Fruit fly (Drosophila melanogaster) whole organism, wandering third instar larva: Measurements from ENCODE around the gene Arl1.

Experiments
- Abd-B ChIP-seq: fragments of >200 bp; optimal IDR thresholded peaks from 2 replicates; lab custom pipeline; 2017; ENCODE audit warnings: missing biosample characterization, missing genetic modification characterization
- CG32264 ChIP-seq: fragments of 200-800 bp; sonication (Bioruptor generic); optimal IDR thresholded peaks from 2 replicates; lab custom pipeline; 2016; ENCODE audit warnings: missing biosample characterization, missing genetic modification characterization
- CG9705 ChIP-seq: fragments of 200-800 bp; sonication (Bioruptor generic); optimal IDR thresholded peaks from 2 replicates; lab custom pipeline; 2018; ENCODE audit warnings: missing biosample characterization, mild to moderate bottlenecking, missing genetic modification characterization
- CrebA ChIP-seq: fragments of 200-800 bp; sonication (Bioruptor generic); optimal IDR thresholded peaks from 2 replicates; lab custom pipeline; 2016; ENCODE audit warnings: missing biosample characterization, mild to moderate bottlenecking, missing genetic modification characterization, borderline replicate concordance
- Dfd ChIP-seq: fragments of >200 bp; optimal IDR thresholded peaks from 2 replicates; lab custom pipeline; 2017; ENCODE audit warnings: missing biosample characterization, missing genetic modification characterization
- Dif ChIP-seq: fragments of 200-275, 200-300 bp; sonication (Bioruptor generic); optimal IDR thresholded peaks from 2 replicates; lab custom pipeline; 2018; ENCODE audit warnings: missing biosample characterization, missing genetic modification characterization; ENCODE audit not compliant: partially characterized antibody
- GATAd ChIP-seq: sonication (Bioruptor generic); optimal IDR thresholded peaks from 2 replicates; lab custom pipeline; 2016; ENCODE audit warnings: missing biosample characterization, missing genetic modification characterization
- HLH106 ChIP-seq: fragments of 200-800 bp; optimal IDR thresholded peaks from 3 replicates; lab custom pipeline; 2019; ENCODE audit warnings: missing biosample characterization, mild to moderate bottlenecking, missing genetic modification characterization, moderate library complexity
- Hnf4 ChIP-seq: fragments of 200-800 bp; sonication (Bioruptor generic); optimal IDR thresholded peaks from 2 replicates; lab custom pipeline; 2016; ENCODE audit warnings: missing biosample characterization, mild to moderate bottlenecking, missing genetic modification characterization
- Hr78 ChIP-seq: fragments of >200 bp; optimal IDR thresholded peaks from 2 replicates; lab custom pipeline; 2017; ENCODE audit warnings: missing biosample characterization, missing genetic modification characterization
- Hr83 ChIP-seq: fragments of 200-300 bp; sonication (Bioruptor generic); optimal IDR thresholded peaks from 2 replicates; lab custom pipeline; 2016; ENCODE audit warnings: missing biosample characterization, mild to moderate bottlenecking, missing genetic modification characterization, moderate library complexity; ENCODE audit not compliant: poor library complexity, severe bottlenecking
- Jra ChIP-seq: sonication (Bioruptor generic); optimal IDR thresholded peaks from 2 replicates; lab custom pipeline; 2016; ENCODE audit warnings: missing biosample characterization, missing genetic modification characterization
- Mio ChIP-seq: sonication (Bioruptor generic); optimal IDR thresholded peaks from 2 replicates; lab custom pipeline; 2016; ENCODE audit warnings: missing biosample characterization, missing genetic modification characterization
- Myc ChIP-seq: fragments of >200 bp; optimal IDR thresholded peaks from 2 replicates; lab custom pipeline; 2017
- N ChIP-seq: fragments of >200 bp; optimal IDR thresholded peaks from 2 replicates; lab custom pipeline; 2018; ENCODE audit warnings: missing biosample characterization, missing external identifiers, missing genetic modification characterization
- OdsH ChIP-seq: fragments of 200-800 bp; sonication (Bioruptor generic); optimal IDR thresholded peaks from 2 replicates; lab custom pipeline; 2016; ENCODE audit warnings: missing biosample characterization, mild to moderate bottlenecking, missing genetic modification characterization
- Rel ChIP-seq, 2 experiments: fragments of 200-800 bp; sonication (Bioruptor generic) in 1 of 2; optimal IDR thresholded peaks; 2 replicates in 1 of 2; 3 replicates in 1 of 2; lab custom pipeline; 2016 to 2019; ENCODE audit warnings: mild to moderate bottlenecking in 2 of 2, missing biosample characterization in 2 of 2, missing genetic modification characterization in 2 of 2, moderate library complexity in 1 of 2
- Sp1 ChIP-seq: fragments of 200-800 bp; sonication (Bioruptor generic); optimal IDR thresholded peaks from 3 replicates; lab custom pipeline; 2019; ENCODE audit warnings: missing biosample characterization, mild to moderate bottlenecking, missing genetic modification characterization, moderate library complexity
- Vsx2 ChIP-seq: fragments of 200-300, 225-300 bp; sonication (Bioruptor generic); optimal IDR thresholded peaks from 2 replicates; lab custom pipeline; 2018; ENCODE audit warnings: missing biosample characterization, missing genetic modification characterization; ENCODE audit not compliant: partially characterized antibody
- br ChIP-seq: fragments of 200-800 bp; sonication (Bioruptor generic); optimal IDR thresholded peaks from 2 replicates; lab custom pipeline; 2016; ENCODE audit warnings: missing biosample characterization, missing genetic modification characterization
- brk ChIP-seq: fragments of 200-800 bp; sonication (Bioruptor generic); optimal IDR thresholded peaks from 2 replicates; lab custom pipeline; 2016; ENCODE audit warnings: missing biosample characterization, mild to moderate bottlenecking, missing genetic modification characterization
- dl ChIP-seq, 2 experiments: fragments of 175-275, 200-275 bp in 1 of 2; fragments of 200-275 bp in 1 of 2; sonication (Bioruptor generic); optimal IDR thresholded peaks; lab custom pipeline; 2018; ENCODE audit warnings: mild to moderate bottlenecking in 2 of 2, missing biosample characterization in 2 of 2, missing genetic modification characterization in 2 of 2, moderate library complexity in 2 of 2; ENCODE audit not compliant: partially characterized antibody in 2 of 2, insufficient read depth in 1 of 2
- dmrt93B ChIP-seq: fragments of 200-800 bp; sonication (Bioruptor generic); optimal IDR thresholded peaks from 2 replicates; lab custom pipeline; 2018; ENCODE audit warnings: missing biosample characterization, mild to moderate bottlenecking, missing genetic modification characterization
- dsf ChIP-seq: sonication (Bioruptor generic); optimal IDR thresholded peaks from 2 replicates; lab custom pipeline; 2016; ENCODE audit warnings: missing biosample characterization, missing genetic modification characterization, borderline replicate concordance
- ey ChIP-seq: fragments of 200-800 bp; sonication (Bioruptor generic); optimal IDR thresholded peaks from 2 replicates; lab custom pipeline; 2016; ENCODE audit warnings: missing biosample characterization, missing genetic modification characterization
- foxo ChIP-seq, 2 experiments: fragments of 200-800 bp; sonication (Bioruptor generic); optimal IDR thresholded peaks; 2 replicates in 1 of 2; 3 replicates in 1 of 2; lab custom pipeline; 2016 to 2017; ENCODE audit warnings: missing biosample characterization in 2 of 2, missing genetic modification characterization in 2 of 2
- fru ChIP-seq: fragments of 200-800 bp; sonication (Bioruptor generic); optimal IDR thresholded peaks from 3 replicates; lab custom pipeline; 2016; ENCODE audit warnings: missing biosample characterization, mild to moderate bottlenecking, missing genetic modification characterization
- h ChIP-seq: fragments of 200-800 bp; sonication (Bioruptor generic); optimal IDR thresholded peaks from 3 replicates; lab custom pipeline; 2016; ENCODE audit warnings: missing biosample characterization, mild to moderate bottlenecking, missing genetic modification characterization
- jim ChIP-seq: fragments of 175-275, 200-325 bp; sonication (Bioruptor generic); optimal IDR thresholded peaks from 2 replicates; lab custom pipeline; 2016; ENCODE audit warnings: missing biosample characterization, mild to moderate bottlenecking, missing genetic modification characterization
- lola ChIP-seq: fragments of >200 bp; optimal IDR thresholded peaks from 2 replicates; lab custom pipeline; 2017; ENCODE audit warnings: missing biosample characterization, missing genetic modification characterization
- pan ChIP-seq: fragments of >200 bp; optimal IDR thresholded peaks from 2 replicates; lab custom pipeline; 2017
- psq ChIP-seq: fragments of 200-800 bp; sonication (Bioruptor generic); optimal IDR thresholded peaks from 3 replicates; lab custom pipeline; 2017; ENCODE audit warnings: missing biosample characterization, mild to moderate bottlenecking, missing genetic modification characterization, moderate library complexity
- rgr ChIP-seq: fragments of 200-800 bp; sonication (Bioruptor generic); optimal IDR thresholded peaks from 3 replicates; lab custom pipeline; 2016; ENCODE audit warnings: missing biosample characterization, mild to moderate bottlenecking, missing genetic modification characterization
- sage ChIP-seq: fragments of 200-800 bp; sonication (Bioruptor generic); optimal IDR thresholded peaks from 2 replicates; lab custom pipeline; 2016; ENCODE audit warnings: missing biosample characterization, mild to moderate bottlenecking, missing genetic modification characterization
- sv ChIP-seq: fragments of 200-800 bp; sonication (Bioruptor generic); optimal IDR thresholded peaks from 3 replicates; lab custom pipeline; 2016; ENCODE audit warnings: missing biosample characterization, missing genetic modification characterization
- tai ChIP-seq: sonication (Bioruptor generic); optimal IDR thresholded peaks from 2 replicates; lab custom pipeline; 2016; ENCODE audit warnings: missing biosample characterization, missing genetic modification characterization
- usp ChIP-seq: fragments of >200 bp; optimal IDR thresholded peaks from 2 replicates; lab custom pipeline; 2017; ENCODE audit warnings: missing biosample characterization, missing genetic modification characterization
- woc ChIP-seq: sonication (Bioruptor generic); optimal IDR thresholded peaks from 2 replicates; lab custom pipeline; 2016; ENCODE audit warnings: missing biosample characterization, mild to moderate bottlenecking, missing genetic modification characterization

Gene Arl1

dm6 chr3L:16014515-16014914 is 31.6 kb downstream of the Arl1 start:
- no peak for TF ChIP-seq CG9705 (GFP tag; lab: Kevin White, UChicago)
- no peak for TF ChIP-seq rgr (GFP tag; lab: Kevin White, UChicago)
- no peak for TF ChIP-seq psq (GFP tag; lab: Kevin White, UChicago)
- no peak for TF ChIP-seq foxo (GFP tag; optimal IDR thresholded peaks at IDR 0.05; lab: Kevin White, UChicago)
- no peak for TF ChIP-seq Abd-B (GFP tag; lab: Kevin White, UChicago)
- TF ChIP-seq HLH106 (tag; lab: Kevin White, UChicago) = no peak
- no peak for TF ChIP-seq CrebA (GFP tag; lab: Kevin White, UChicago)
- no peak for TF ChIP-seq N (GFP tag; lab: Kevin White, UChicago)
- TF ChIP-seq dsf (GFP tag; lab: Kevin White, UChicago) = no peak
- TF ChIP-seq woc (GFP tag; lab: Kevin White, UChicago) = no peak
- no peak for TF ChIP-seq Hr83
- TF ChIP-seq CG32264 (GFP tag; lab: Kevin White, UChicago) = no peak
- TF ChIP-seq Vsx2 (GFP tag; lab: Kevin White, UChicago) = no peak
- no peak for TF ChIP-seq sage (GFP tag; lab: Kevin White, UChicago)
- TF ChIP-seq Sp1 (GFP tag; lab: Kevin White, UChicago) = no peak
- TF ChIP-seq Hnf4 (GFP tag; lab: Kevin White, UChicago) = no peak
- no peak for TF ChIP-seq usp (GFP tag; lab: Kevin White, UChicago)
- no peak for TF ChIP-seq Hr78 (GFP tag; lab: Kevin White, UChicago)
- TF ChIP-seq, all 38 proteins: peak for 0

- no peak for TF ChIP-seq CG32264 (GFP tag; lab: Kevin White, UChicago)
- no peak for TF ChIP-seq Rel (GFP tag; optimal IDR thresholded peaks at IDR 0.05; lab: Kevin White, UChicago)
- TF ChIP-seq Rel (tag; optimal IDR thresholded peaks at IDR 0.05; lab: Kevin White, UChicago) = no peak
- TF ChIP-seq pan (lab: Kevin White, UChicago) = no peak
- peak; percentile 16 for TF ChIP-seq h (GFP tag; lab: Kevin White, UChicago)
- TF ChIP-seq CG9705 (GFP tag; lab: Kevin White, UChicago) = no peak
- TF ChIP-seq Mio (GFP tag; lab: Kevin White, UChicago) = no peak
- no peak for TF ChIP-seq GATAd (GFP tag; lab: Kevin White, UChicago)
- TF ChIP-seq Dfd = no peak
- TF ChIP-seq OdsH = peak; percentile 54
- TF ChIP-seq dl (GFP tag; optimal IDR thresholded peaks at IDR 0.05; lab: Kevin White, UChicago; ENCODE audit: insufficient read depth in 1 of 2, partially characterized antibody in 2 of 2) = no peak
- TF ChIP-seq br (GFP tag; lab: Kevin White, UChicago) = no peak
- peak; percentile 16 for TF ChIP-seq dmrt93B
- no peak for TF ChIP-seq Dif (GFP tag; lab: Kevin White, UChicago)
- TF ChIP-seq Hr83 = no peak
- no peak for TF ChIP-seq N (GFP tag; lab: Kevin White, UChicago)
- TF ChIP-seq ey (GFP tag; lab: Kevin White, UChicago) = no peak
- TF ChIP-seq psq (GFP tag; lab: Kevin White, UChicago) = peak; percentile 84
- TF ChIP-seq Hr78 (GFP tag; lab: Kevin White, UChicago) = no peak
- no peak for TF ChIP-seq sage (GFP tag; lab: Kevin White, UChicago)
- no peak for TF ChIP-seq sv
- TF ChIP-seq Abd-B (GFP tag; lab: Kevin White, UChicago) = no peak
- TF ChIP-seq rgr (GFP tag; lab: Kevin White, UChicago) = peak; percentile 12
- TF ChIP-seq fru (GFP tag; lab: Kevin White, UChicago) = peak; percentile 14
- TF ChIP-seq Sp1 (GFP tag; lab: Kevin White, UChicago) = peak; percentile 86
- peak; percentile 18 for TF ChIP-seq woc (GFP tag; lab: Kevin White, UChicago)
- TF ChIP-seq CrebA (GFP tag; lab: Kevin White, UChicago) = no peak
- peak in 1 of 2 experiments; percentile 66 for TF ChIP-seq foxo (GFP tag; optimal IDR thresholded peaks at IDR 0.05; lab: Kevin White, UChicago)
- no peak for TF ChIP-seq Myc
- peak; percentile 78 for TF ChIP-seq HLH106 (tag; lab: Kevin White, UChicago)
- no peak for TF ChIP-seq Jra (GFP tag; lab: Kevin White, UChicago)
- no peak for TF ChIP-seq tai (GFP tag; lab: Kevin White, UChicago)
- no peak for TF ChIP-seq lola (GFP tag; lab: Kevin White, UChicago)
- TF ChIP-seq usp (GFP tag; lab: Kevin White, UChicago) = no peak
- TF ChIP-seq Vsx2 (GFP tag; lab: Kevin White, UChicago) = no peak
- TF ChIP-seq jim (GFP tag; lab: Kevin White, UChicago) = no peak
- no peak for TF ChIP-seq brk (GFP tag; lab: Kevin White, UChicago)
- TF ChIP-seq Hnf4 (GFP tag; lab: Kevin White, UChicago) = no peak
- TF ChIP-seq dsf (GFP tag; lab: Kevin White, UChicago) = no peak
These were observed 33.1 kb downstream of the Arl1 start for dm6 chr3L:16015765-16016760.
